Fruit fly (Drosophila melanogaster) whole organism, embryonic: ENCODE data around the gene CG13384.

ENCODE experiments used
- Abd-B ChIP-seq: fragments of 200-800 bp; sonication (Bioruptor generic); optimal IDR thresholded peaks from 2 replicates; lab custom pipeline; 2018; ENCODE audit warnings: missing biosample characterization, mild to moderate bottlenecking, missing genetic modification characterization, moderate library complexity
- Awh ChIP-seq: fragments of 200-800 bp; sonication (Bioruptor generic); IDR thresholded peaks from 2 replicates; pipeline ENCODE4, ENCODE4 v1.3.6; 2022; ENCODE audit warnings: missing biosample characterization, missing genetic modification characterization
- Bgb ChIP-seq: fragments of 200-800 bp; sonication (Bioruptor generic); IDR thresholded peaks from 2 replicates; pipeline ENCODE4 v1.3.6; 2022; ENCODE audit warnings: missing biosample characterization, missing genetic modification characterization; ENCODE audit not compliant: partially characterized antibody
- BtbVII ChIP-seq: fragments of 200-800 bp; sonication (Bioruptor generic); optimal IDR thresholded peaks from 3 replicates; lab custom pipeline; 2017; ENCODE audit warnings: missing biosample characterization, mild to moderate bottlenecking, missing genetic modification characterization
- CG1233 ChIP-seq: fragments of 200-800 bp; sonication (Bioruptor generic); optimal IDR thresholded peaks from 4 replicates; lab custom pipeline; 2018; ENCODE audit warnings: missing biosample characterization, mild to moderate bottlenecking, missing genetic modification characterization
- CG13296 ChIP-seq: fragments of 200-800 bp; sonication (Bioruptor generic); optimal IDR thresholded peaks from 3 replicates; lab custom pipeline; 2018; ENCODE audit warnings: missing biosample characterization, mild to moderate bottlenecking, missing genetic modification characterization
- CG17385 ChIP-seq: fragments of 200-800 bp; sonication (Bioruptor generic); optimal IDR thresholded peaks from 3 replicates; lab custom pipeline; 2018; ENCODE audit warnings: missing biosample characterization, mild to moderate bottlenecking, missing genetic modification characterization
- CG17612 ChIP-seq: fragments of 200-800 bp; sonication (Bioruptor generic); IDR thresholded peaks from 2 replicates; pipeline ENCODE4 v1.3.6; 2022; ENCODE audit warnings: missing biosample characterization, missing genetic modification characterization
- CG18476 ChIP-seq: fragments of 200-800 bp; sonication (Bioruptor generic); optimal IDR thresholded peaks from 2 replicates; lab custom pipeline; 2016; ENCODE audit warnings: missing biosample characterization, mild to moderate bottlenecking, missing genetic modification characterization
- CG18764 ChIP-seq: fragments of 200-800 bp; sonication (Bioruptor generic); optimal IDR thresholded peaks from 3 replicates; lab custom pipeline; 2016; ENCODE audit warnings: missing biosample characterization, missing genetic modification characterization
- CG32532 ChIP-seq: fragments of 200-800 bp; sonication (Bioruptor generic); IDR thresholded peaks from 2 replicates; pipeline ENCODE4 v1.3.6; 2022; ENCODE audit warnings: missing biosample characterization, missing genetic modification characterization
- CG4328 ChIP-seq: fragments of 200-800 bp; sonication (Bioruptor generic); optimal IDR thresholded peaks from 3 replicates; lab custom pipeline; 2017; ENCODE audit warnings: missing biosample characterization, missing genetic modification reagents, missing genetic modification characterization
- CG4707 ChIP-seq: fragments of 200-800 bp; sonication (Bioruptor generic); optimal IDR thresholded peaks from 2 replicates; lab custom pipeline; 2018; ENCODE audit warnings: missing biosample characterization, mild to moderate bottlenecking, missing genetic modification characterization, moderate library complexity
- CG8478 ChIP-seq: fragments of >200 bp; optimal IDR thresholded peaks from 2 replicates; lab custom pipeline; 2018
- CG9817 ChIP-seq: fragments of 200-800 bp; sonication (Bioruptor generic); optimal IDR thresholded peaks from 2 replicates; lab custom pipeline; 2018; ENCODE audit warnings: missing biosample characterization, mild to moderate bottlenecking, missing genetic modification characterization, moderate library complexity
- CG9876 ChIP-seq: fragments of 200-800 bp; sonication (Bioruptor generic); optimal IDR thresholded peaks from 2 replicates; lab custom pipeline; 2016; ENCODE audit warnings: missing biosample characterization, missing genetic modification characterization
- Fer2 ChIP-seq: fragments of 200-800 bp; sonication (Bioruptor generic); optimal IDR thresholded peaks from 2 replicates; lab custom pipeline; 2018; ENCODE audit warnings: missing biosample characterization, mild to moderate bottlenecking, missing genetic modification characterization, moderate library complexity
- HHEX ChIP-seq: fragments of 200-800 bp; sonication (Bioruptor generic); optimal IDR thresholded peaks from 3 replicates; lab custom pipeline; 2017; ENCODE audit warnings: missing biosample characterization, mild to moderate bottlenecking, missing genetic modification characterization, missing genetic modification reagents
- Jarid2 ChIP-seq: fragments of 200-800 bp; sonication (Bioruptor generic); optimal IDR thresholded peaks from 3 replicates; lab custom pipeline; 2017; ENCODE audit warnings: mild to moderate bottlenecking, missing biosample characterization, missing genetic modification reagents, missing genetic modification characterization
- Max ChIP-seq: fragments of 200-800 bp; sonication (Bioruptor generic); optimal IDR thresholded peaks from 2 replicates; lab custom pipeline; 2016; ENCODE audit warnings: missing biosample characterization, mild to moderate bottlenecking, missing genetic modification characterization
- NC2β ChIP-seq: fragments of 200-800 bp; sonication (Bioruptor generic); optimal IDR thresholded peaks from 2 replicates; lab custom pipeline; 2016; ENCODE audit warnings: missing biosample characterization, missing genetic modification characterization
- NK7.1 ChIP-seq: fragments of 200-800 bp; sonication (Bioruptor generic); optimal IDR thresholded peaks from 3 replicates; lab custom pipeline; 2016; ENCODE audit warnings: missing biosample characterization, missing genetic modification characterization
- Oaz ChIP-seq: fragments of 200-800 bp; sonication (Bioruptor generic); IDR thresholded peaks from 2 replicates; pipeline ENCODE4 v1.3.6; 2022; ENCODE audit warnings: missing biosample characterization, missing genetic modification characterization
- Oli ChIP-seq: fragments of 200-800 bp; sonication (Bioruptor generic); optimal IDR thresholded peaks from 2 replicates; lab custom pipeline; 2018; ENCODE audit warnings: missing biosample characterization, mild to moderate bottlenecking, missing genetic modification characterization, moderate library complexity
- Sox100B ChIP-seq: fragments of 200-800 bp; sonication (Bioruptor generic); optimal IDR thresholded peaks from 3 replicates; lab custom pipeline; 2018; ENCODE audit warnings: missing biosample characterization, mild to moderate bottlenecking, missing genetic modification characterization
- Stat92E ChIP-seq, 3 experiments: fragments of >200 bp in 2 of 3; fragments of 200-800 bp in 1 of 3; sonication (Bioruptor generic) in 1 of 3; optimal IDR thresholded peaks; 2 replicates each; lab custom pipeline; 2017 to 2019; ENCODE audit warnings: missing biosample characterization in 3 of 3, missing genetic modification characterization in 3 of 3, mild to moderate bottlenecking in 1 of 3, moderate library complexity in 1 of 3
- Trl ChIP-seq, 3 experiments: fragments of >200 bp in 2 of 3; fragments of 200-800 bp in 1 of 3; sonication (Bioruptor generic) in 1 of 3; optimal IDR thresholded peaks; 2 replicates in 1 of 3; 3 replicates in 2 of 3; lab custom pipeline; 2016 to 2017; ENCODE audit warnings: missing biosample characterization in 1 of 3, missing genetic modification characterization in 1 of 3
- amos ChIP-seq: fragments of 200-800 bp; sonication (Bioruptor generic); IDR thresholded peaks from 2 replicates; pipeline ENCODE4 v1.3.6; 2022; ENCODE audit warnings: missing biosample characterization, missing genetic modification characterization; ENCODE audit not compliant: partially characterized antibody
- exex ChIP-seq: fragments of 200-800 bp; sonication (Bioruptor generic); optimal IDR thresholded peaks from 4 replicates; lab custom pipeline; 2018; ENCODE audit warnings: missing biosample characterization, mild to moderate bottlenecking, missing genetic modification characterization, moderate library complexity
- gce ChIP-seq: fragments of 200-800 bp; sonication (Bioruptor generic); IDR thresholded peaks from 3 replicates; pipeline ENCODE4 v1.3.6; 2022; ENCODE audit warnings: missing biosample characterization, missing genetic modification characterization
- kah ChIP-seq: fragments of 200-800 bp; sonication (Bioruptor generic); optimal IDR thresholded peaks from 2 replicates; lab custom pipeline; 2018; ENCODE audit warnings: missing biosample characterization, mild to moderate bottlenecking, missing genetic modification characterization
- ken ChIP-seq: fragments of 200-800 bp; sonication (Bioruptor generic); IDR thresholded peaks from 3 replicates; pipeline ENCODE4 v1.3.6; 2022; ENCODE audit warnings: missing biosample characterization, missing genetic modification characterization
- lilli ChIP-seq: fragments of 200-800 bp; sonication (Bioruptor generic); optimal IDR thresholded peaks from 3 replicates; lab custom pipeline; 2016; ENCODE audit warnings: missing biosample characterization, missing genetic modification characterization
- lola ChIP-seq, 3 experiments: fragments of >200 bp in 2 of 3; fragments of 200-800 bp in 1 of 3; sonication (Bioruptor generic) in 1 of 3; optimal IDR thresholded peaks; 2 replicates each; lab custom pipeline; 2017 to 2019; ENCODE audit warnings: missing biosample characterization in 3 of 3, missing genetic modification characterization in 3 of 3, mild to moderate bottlenecking in 1 of 3, moderate library complexity in 1 of 3
- onecut ChIP-seq: fragments of 200-800 bp; sonication (Bioruptor generic); IDR thresholded peaks from 2 replicates; pipeline ENCODE4 v1.3.6; 2022; ENCODE audit warnings: missing biosample characterization, missing genetic modification characterization
- org-1 ChIP-seq: fragments of 200-800 bp; sonication (Bioruptor generic); optimal IDR thresholded peaks from 2 replicates; lab custom pipeline; 2017; ENCODE audit warnings: missing biosample characterization, missing genetic modification characterization
- p53 ChIP-seq: fragments of 200-800 bp; sonication (Bioruptor generic); optimal IDR thresholded peaks from 2 replicates; lab custom pipeline; 2016; ENCODE audit warnings: missing biosample characterization, missing genetic modification characterization
- phol ChIP-seq: fragments of 200-800 bp; sonication (Bioruptor generic); optimal IDR thresholded peaks from 3 replicates; lab custom pipeline; 2018; ENCODE audit warnings: missing biosample characterization, mild to moderate bottlenecking, missing genetic modification characterization, moderate library complexity
- prd ChIP-seq, 3 experiments: fragments of >200 bp in 2 of 3; fragments of 200-800 bp in 1 of 3; sonication (Bioruptor generic) in 1 of 3; optimal IDR thresholded peaks in 2 of 3; IDR thresholded peaks in 1 of 3; 2 replicates in 2 of 3; 3 replicates in 1 of 3; pipeline versions ENCODE4 v1.3.6 to Lab custom; 2017 to 2022; ENCODE audit warnings: missing biosample characterization in 1 of 3, missing genetic modification characterization in 1 of 3
- pum ChIP-seq: fragments of 200-800 bp; sonication (Bioruptor generic); optimal IDR thresholded peaks from 2 replicates; lab custom pipeline; 2016; ENCODE audit warnings: missing biosample characterization, missing genetic modification characterization
- run ChIP-seq: fragments of 200-800 bp; sonication (Bioruptor generic); optimal IDR thresholded peaks from 3 replicates; lab custom pipeline; 2018; ENCODE audit warnings: missing biosample characterization, mild to moderate bottlenecking, missing genetic modification characterization
- scrt ChIP-seq: fragments of 200-800 bp; sonication (Bioruptor generic); optimal IDR thresholded peaks from 2 replicates; lab custom pipeline; 2018; ENCODE audit warnings: missing biosample characterization, mild to moderate bottlenecking, missing genetic modification characterization, moderate library complexity
- sisA ChIP-seq: fragments of 200-800 bp; sonication (Bioruptor generic); IDR thresholded peaks from 2 replicates; pipeline ENCODE4 v1.3.6; 2022; ENCODE audit warnings: missing biosample characterization, missing genetic modification characterization
- stc ChIP-seq: fragments of 200-800 bp; sonication (Bioruptor generic); IDR thresholded peaks from 2 replicates; pipeline ENCODE4 v1.3.6; 2022; ENCODE audit warnings: missing biosample characterization, missing genetic modification characterization
- sug ChIP-seq: fragments of 200-800 bp; optimal IDR thresholded peaks from 2 replicates; lab custom pipeline; 2019; ENCODE audit warnings: missing biosample characterization, mild to moderate bottlenecking, missing genetic modification characterization, moderate library complexity
- vfl ChIP-seq: fragments of 200-800 bp; sonication (Bioruptor generic); optimal IDR thresholded peaks from 2 replicates; lab custom pipeline; 2016; ENCODE audit warnings: missing biosample characterization, missing genetic modification characterization
- zf30C ChIP-seq: fragments of 200-800 bp; sonication (Bioruptor generic); optimal IDR thresholded peaks from 3 replicates; lab custom pipeline; 2018; ENCODE audit warnings: missing biosample characterization, mild to moderate bottlenecking, missing genetic modification characterization

CG13384 gene

dm6 chr2L:8414887-8415883 lies 30.9 kb downstream of the CG13384 start, which contains the start of the genes CG13398 and Akap200 (continued):
- TF ChIP-seq Trl (optimal IDR thresholded peaks at IDR 0.05; lab: Kevin White, UChicago): no peak
- TF ChIP-seq Trl (GFP tag; optimal IDR thresholded peaks at IDR 0.05; lab: Kevin White, UChicago): no peak
- no peak for TF ChIP-seq CG17612 (GFP tag; lab: Robert Waterston, UW)
- peak; percentile 44 for TF ChIP-seq CG18476 (GFP tag; lab: Kevin White, UChicago)
- peak; percentile 23 for TF ChIP-seq CG17385
- TF ChIP-seq prd (optimal IDR thresholded peaks at IDR 0.05; lab: Kevin White, UChicago): no peak
- TF ChIP-seq prd (GFP tag; IDR thresholded peaks at IDR 0.05; lab: Robert Waterston, UW): peak; percentile 47; the same call in 1 of the 3 replicates
- no peak for TF ChIP-seq Oli (tag; lab: Kevin White, UChicago)
- TF ChIP-seq BtbVII: no peak
- TF ChIP-seq vfl (GFP tag; lab: Kevin White, UChicago): no peak
- no peak for TF ChIP-seq CG1233 (GFP tag; lab: Kevin White, UChicago)
- TF ChIP-seq p53 (GFP tag; lab: Kevin White, UChicago): no peak
- TF ChIP-seq lilli: peak; percentile 36
- TF ChIP-seq sug (tag; lab: Kevin White, UChicago): peak; percentile 14
- peak; percentile 33 for TF ChIP-seq CG9817 (tag; lab: Kevin White, UChicago)
- TF ChIP-seq HHEX (GFP tag; lab: Kevin White, UChicago): peak; percentile 2
- TF ChIP-seq Awh: no peak
- no peak for TF ChIP-seq Oaz
- no peak for TF ChIP-seq CG4328
- no peak for TF ChIP-seq stc (GFP tag; lab: Robert Waterston, UW)
- no peak for TF ChIP-seq exex (tag; lab: Kevin White, UChicago)
- TF ChIP-seq CG9876: no peak
- TF ChIP-seq CG13296 (GFP tag; lab: Kevin White, UChicago): no peak
- no peak for TF ChIP-seq Fer2 (tag; lab: Kevin White, UChicago)
- TF ChIP-seq onecut (GFP tag; lab: Robert Waterston, UW): no peak
- TF ChIP-seq CG4707 (GFP tag; lab: Kevin White, UChicago): no peak
- TF ChIP-seq kah (GFP tag; lab: Kevin White, UChicago): no peak
- TF ChIP-seq phol (tag; lab: Kevin White, UChicago): peak; percentile 94
- TF ChIP-seq ken (GFP tag; lab: Robert Waterston, UW): 0 out of 3 replicates have a peak, but pooled peaks have one; percentile 25
- TF ChIP-seq run (tag; lab: Kevin White, UChicago): no peak
- TF ChIP-seq CG32532 (GFP tag; lab: Robert Waterston, UW): no peak
- no peak for TF ChIP-seq zf30C (GFP tag; lab: Kevin White, UChicago)
- TF ChIP-seq lola (GFP tag; optimal IDR thresholded peaks at IDR 0.05; lab: Kevin White, UChicago): peak in 1 of 3 experiments; percentile 50
- TF ChIP-seq amos (GFP tag; lab: Robert Waterston, UW): no peak
- no peak for TF ChIP-seq Jarid2 (GFP tag; lab: Kevin White, UChicago)
- no peak for TF ChIP-seq CG8478
- TF ChIP-seq scrt (GFP tag; lab: Kevin White, UChicago): no peak
- no peak for TF ChIP-seq NC2β (GFP tag; lab: Kevin White, UChicago)
- no peak for TF ChIP-seq Abd-B (GFP tag; lab: Kevin White, UChicago)
- no peak for TF ChIP-seq Max (GFP tag; lab: Kevin White, UChicago)
- 0 out of 2 replicates have a peak, but pooled peaks have one; percentile 19 for TF ChIP-seq Bgb
- no peak for TF ChIP-seq CG18764 (GFP tag; lab: Kevin White, UChicago)
- TF ChIP-seq Sox100B (GFP tag; lab: Kevin White, UChicago): peak; percentile 44
- no peak for TF ChIP-seq gce (GFP tag; lab: Robert Waterston, UW)
- TF ChIP-seq sisA (GFP tag; lab: Robert Waterston, UW): no peak
- TF ChIP-seq NK7.1 (GFP tag; lab: Kevin White, UChicago): no peak
- TF ChIP-seq pum (GFP tag; lab: Kevin White, UChicago): no peak
- no peak for TF ChIP-seq Stat92E (GFP tag; optimal IDR thresholded peaks at IDR 0.05; lab: Kevin White, UChicago)
- no peak for TF ChIP-seq org-1 (GFP tag; lab: Kevin White, UChicago)
